Fruit fly (Drosophila melanogaster) whole organism, prepupa: ENCODE measurements around the gene ACXB.

ENCODE experiments used
- CG10631 ChIP-seq: fragments of 200-800 bp; sonication (Bioruptor generic); optimal IDR thresholded peaks from 2 replicates; lab custom pipeline; 2016; ENCODE audit warnings: missing biosample characterization, missing genetic modification characterization
- CG11762 ChIP-seq: fragments of 200-800 bp; sonication (Bioruptor generic); optimal IDR thresholded peaks from 3 replicates; lab custom pipeline; 2016; ENCODE audit warnings: missing biosample characterization, missing genetic modification characterization; ENCODE audit not compliant: insufficient read depth
- CG15336 ChIP-seq: fragments of 200-800 bp; sonication (Bioruptor generic); IDR thresholded peaks from 2 replicates; pipeline ENCODE4 v1.3.6; 2022; ENCODE audit warnings: missing biosample characterization, missing genetic modification characterization
- CG16779 ChIP-seq: fragments of 200-800 bp; sonication (Bioruptor generic); optimal IDR thresholded peaks from 3 replicates; lab custom pipeline; 2017; ENCODE audit warnings: missing biosample characterization, mild to moderate bottlenecking, missing genetic modification characterization
- CG34406 ChIP-seq: fragments of 200-800 bp; sonication (Bioruptor generic); optimal IDR thresholded peaks from 3 replicates; lab custom pipeline; 2016; ENCODE audit warnings: missing biosample characterization, missing genetic modification characterization
- CG6792 ChIP-seq: fragments of 200-800 bp; sonication (Bioruptor generic); optimal IDR thresholded peaks from 3 replicates; lab custom pipeline; 2016; ENCODE audit warnings: missing biosample characterization, missing genetic modification characterization
- CG8632 ChIP-seq: fragments of 200-800 bp; sonication (Bioruptor generic); optimal IDR thresholded peaks from 3 replicates; lab custom pipeline; 2016; ENCODE audit warnings: missing biosample characterization, missing genetic modification characterization
- CG9139 ChIP-seq: fragments of 200-800 bp; sonication (Bioruptor generic); optimal IDR thresholded peaks from 3 replicates; lab custom pipeline; 2017; ENCODE audit warnings: missing biosample characterization, mild to moderate bottlenecking, missing genetic modification characterization
- Ets21C ChIP-seq: fragments of 200-800 bp; sonication (Bioruptor generic); optimal IDR thresholded peaks from 3 replicates; lab custom pipeline; 2016; ENCODE audit warnings: missing biosample characterization, missing genetic modification characterization
- Lpt ChIP-seq: fragments of 200-800 bp; sonication (Bioruptor generic); optimal IDR thresholded peaks from 3 replicates; lab custom pipeline; 2016; ENCODE audit warnings: missing biosample characterization, missing genetic modification characterization
- acj6 ChIP-seq: fragments of 200-800 bp; sonication (Bioruptor generic); optimal IDR thresholded peaks from 3 replicates; lab custom pipeline; 2016; ENCODE audit warnings: missing biosample characterization, missing genetic modification characterization
- fd85E ChIP-seq: fragments of 200-800 bp; sonication (Bioruptor generic); optimal IDR thresholded peaks from 3 replicates; lab custom pipeline; 2016; ENCODE audit warnings: missing biosample characterization, missing genetic modification characterization

DNA sequence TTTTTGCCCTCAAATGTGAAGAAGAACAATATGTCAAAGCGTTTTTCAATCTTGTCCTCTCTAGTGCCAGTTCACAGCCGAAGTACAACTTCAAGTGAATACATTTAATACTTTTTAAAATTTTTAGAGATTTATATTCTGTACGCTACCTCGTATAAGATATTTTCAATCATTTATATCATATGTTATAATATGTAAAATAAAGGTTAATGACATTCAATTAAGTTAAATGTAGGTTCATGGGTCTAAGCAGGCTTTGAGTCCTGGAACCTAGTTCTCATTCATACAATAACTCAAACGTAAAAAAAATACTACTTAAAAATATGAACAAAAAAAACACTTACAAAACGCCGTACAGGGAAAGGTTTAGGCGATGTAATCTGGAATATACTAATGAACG lies 4.2 kb downstream of the ACXB start, which contains the start of gene ACXA:
- TF ChIP-seq fd85E (GFP tag; lab: Kevin White, UChicago) (no peak), CG34406 (GFP tag; lab: Kevin White, UChicago) (no peak), CG9139 (GFP tag; lab: Kevin White, UChicago) (no peak), Ets21C (GFP tag; lab: Kevin White, UChicago) (no peak), CG15336 (GFP tag; lab: Robert Waterston, UW) (no peak), CG10631 (GFP tag; lab: Kevin White, UChicago) (no peak), Lpt (GFP tag; lab: Kevin White, UChicago) (no peak), CG8632 (no peak), CG16779 (no peak), acj6 (GFP tag; lab: Kevin White, UChicago) (no peak), CG11762 (GFP tag; lab: Kevin White, UChicago) (no peak), CG6792 (GFP tag; lab: Kevin White, UChicago) (no peak)
